Worm (Caenorhabditis elegans) whole organism, L4 larva: ENCODE measurements around the gene ZK1098.9.

Source experiments
- F37D6.2 ChIP-seq: sonication (generic microtip); optimal IDR thresholded peaks from 2 replicates; lab custom pipeline; 2016; ENCODE audit warnings: mild to moderate bottlenecking, missing genetic modification characterization, missing compliant biosample characterization
- F49E8.2 ChIP-seq: sonication (generic microtip); optimal IDR thresholded peaks from 2 replicates; lab custom pipeline; 2016; ENCODE audit warnings: missing compliant biosample characterization, mild to moderate bottlenecking, missing genetic modification characterization, borderline replicate concordance
- T20F7.1 ChIP-seq: fragments of 200-800 bp; sonication (Bioruptor generic); optimal IDR thresholded peaks from 2 replicates; lab custom pipeline; 2018; ENCODE audit warnings: mild to moderate bottlenecking, missing genetic modification characterization, missing compliant biosample characterization
- T26A8.4 ChIP-seq: fragments of 200-800 bp; sonication (Bioruptor generic); IDR thresholded peaks from 2 replicates; pipeline ENCODE4 v1.3.6; 2022; ENCODE audit warnings: missing genetic modification characterization, missing compliant biosample characterization
- Y5F2A.4 ChIP-seq: fragments of 200-800 bp; sonication (Bioruptor generic); optimal IDR thresholded peaks from 2 replicates; lab custom pipeline; 2018; ENCODE audit warnings: mild to moderate bottlenecking, missing genetic modification characterization, missing compliant biosample characterization
- ZK337.2 ChIP-seq: fragments of 200-800 bp; sonication (Bioruptor generic); IDR thresholded peaks from 2 replicates; pipeline ENCODE4 v1.3.6; 2022; ENCODE audit warnings: missing genetic modification reagents, missing genetic modification characterization, missing compliant biosample characterization
- aha-1 ChIP-seq: fragments of 150-350 bp; peaks from one replicate; lab custom pipeline; 2014; ENCODE audit warnings: missing biosample characterization, missing genetic modification characterization
- aly-2 ChIP-seq: sonication (generic microtip); optimal IDR thresholded peaks from 2 replicates; lab custom pipeline; 2018; ENCODE audit warnings: missing biosample characterization, missing genetic modification characterization
- ama-1 ChIP-seq: fragments of 150-350 bp; optimal IDR thresholded peaks from 2 replicates; lab custom pipeline; 2014; ENCODE audit warnings: inconsistent platforms, mixed read lengths
- ceh-20 ChIP-seq: fragments of 200-800 bp; sonication (Bioruptor generic); IDR thresholded peaks from 2 replicates; pipeline ENCODE4 v1.3.6; 2022; ENCODE audit warnings: missing genetic modification reagents, missing genetic modification characterization, missing compliant biosample characterization
- ceh-32 ChIP-seq: sonication (generic microtip); optimal IDR thresholded peaks from 2 replicates; lab custom pipeline; 2016; ENCODE audit warnings: mild to moderate bottlenecking, missing genetic modification characterization, missing compliant biosample characterization; ENCODE audit not compliant: poor library complexity
- ceh-44 ChIP-seq: fragments of 200-800 bp; sonication (Bioruptor generic); IDR thresholded peaks from 2 replicates; pipeline ENCODE4 v1.3.6; 2022; ENCODE audit warnings: missing genetic modification reagents, missing genetic modification characterization, missing compliant biosample characterization
- ceh-62 ChIP-seq: sonication (generic microtip); optimal IDR thresholded peaks from 2 replicates; lab custom pipeline; 2017; ENCODE audit warnings: missing biosample characterization, missing genetic modification characterization
- ceh-82 ChIP-seq: sonication (generic microtip); optimal IDR thresholded peaks from 2 replicates; lab custom pipeline; 2017; ENCODE audit warnings: missing biosample characterization, missing genetic modification characterization
- cey-2 ChIP-seq: sonication (generic microtip); optimal IDR thresholded peaks from 3 replicates; lab custom pipeline; 2017; ENCODE audit warnings: missing genetic modification characterization, mild to moderate bottlenecking, missing compliant biosample characterization, antibody characterized with exemption, borderline replicate concordance; ENCODE audit not compliant: insufficient read depth
- daf-16 ChIP-seq, 3 experiments: sonication (generic microtip); optimal IDR thresholded peaks; 2 replicates each; lab custom pipeline; 2016 to 2017; ENCODE audit warnings: missing genetic modification characterization in 3 of 3, missing genetic modification reagents in 3 of 3, mild to moderate bottlenecking in 2 of 3, missing compliant biosample characterization in 2 of 3, missing biosample characterization in 1 of 3, moderate library complexity in 1 of 3
- dpl-1 ChIP-seq: fragments of 150-350 bp; optimal IDR thresholded peaks from 2 replicates; lab custom pipeline; 2014; ENCODE audit warnings: missing biosample characterization, missing genetic modification reagents, missing genetic modification characterization
- dve-1 ChIP-seq: sonication (generic microtip); optimal IDR thresholded peaks from 2 replicates; lab custom pipeline; 2017; ENCODE audit warnings: antibody characterized with exemption, mild to moderate bottlenecking, missing genetic modification characterization, missing compliant biosample characterization; ENCODE audit not compliant: insufficient read depth
- fkh-10 ChIP-seq: fragments of 150-350 bp; optimal IDR thresholded peaks from 2 replicates; lab custom pipeline; 2014; ENCODE audit warnings: missing biosample characterization, missing genetic modification reagents, missing genetic modification characterization
- hlh-11 ChIP-seq: fragments of 200-800 bp; sonication (Bioruptor generic); optimal IDR thresholded peaks from 2 replicates; lab custom pipeline; 2018; ENCODE audit warnings: mild to moderate bottlenecking, missing genetic modification characterization, missing compliant biosample characterization
- hlh-30 ChIP-seq: sonication (generic microtip); optimal IDR thresholded peaks from 2 replicates; lab custom pipeline; 2017; ENCODE audit warnings: antibody characterized with exemption, mild to moderate bottlenecking, missing genetic modification characterization, missing compliant biosample characterization; ENCODE audit not compliant: insufficient read depth
- lin-15B ChIP-seq: fragments of 150-350 bp; sonication (generic microtip); optimal IDR thresholded peaks from 3 replicates; lab custom pipeline; 2014; ENCODE audit warnings: missing biosample characterization, missing genetic modification characterization
- lin-38 ChIP-seq: fragments of 200-800 bp; sonication (Bioruptor generic); IDR thresholded peaks from 2 replicates; pipeline ENCODE4 v1.3.6; 2022; ENCODE audit warnings: missing genetic modification reagents, missing genetic modification characterization, missing compliant biosample characterization
- lsy-2 ChIP-seq, 2 experiments: fragments of 150-350 bp in 1 of 2; sonication (generic microtip) in 1 of 2; optimal IDR thresholded peaks; 2 replicates each; lab custom pipeline; 2014 to 2017; ENCODE audit warnings: missing biosample characterization in 2 of 2, missing genetic modification characterization in 2 of 2
- madf-9 ChIP-seq: fragments of 200-800 bp; sonication (Bioruptor generic); conservative IDR thresholded peaks from 2 replicates; pipeline ENCODE4 v1.3.6; 2022; ENCODE audit warnings: missing genetic modification reagents, missing genetic modification characterization, missing compliant biosample characterization
- mep-1 ChIP-seq: fragments of 150-350 bp; sonication (generic microtip); optimal IDR thresholded peaks from 3 replicates; lab custom pipeline; 2014; ENCODE audit warnings: missing biosample characterization, missing genetic modification characterization
- mes-2 ChIP-seq: sonication (generic microtip); optimal IDR thresholded peaks from 2 replicates; lab custom pipeline; 2016; ENCODE audit warnings: missing genotype, mild to moderate bottlenecking, missing genetic modification characterization, missing compliant biosample characterization; ENCODE audit not compliant: poor library complexity, severe bottlenecking
- mxl-2 ChIP-seq: fragments of 200-800 bp; sonication (Bioruptor generic); conservative IDR thresholded peaks from 2 replicates; pipeline ENCODE4 v1.3.6; 2022; ENCODE audit warnings: missing genetic modification reagents, missing genetic modification characterization, missing compliant biosample characterization
- nhr-28 ChIP-seq: fragments of 150-350 bp; optimal IDR thresholded peaks from 2 replicates; lab custom pipeline; 2014; ENCODE audit warnings: missing biosample characterization, missing genetic modification characterization
- nhr-41 ChIP-seq: fragments of 200-800 bp; sonication (Bioruptor generic); IDR thresholded peaks from 2 replicates; pipeline ENCODE4 v1.3.6; 2022; ENCODE audit warnings: missing genetic modification reagents, missing genetic modification characterization, missing compliant biosample characterization
- nhr-42 ChIP-seq: fragments of 200-800 bp; sonication (Bioruptor generic); IDR thresholded peaks from 2 replicates; pipeline ENCODE4 v1.3.6; 2022; ENCODE audit warnings: missing genetic modification characterization, missing compliant biosample characterization
- nhr-6 ChIP-seq: fragments of 150-350 bp; optimal IDR thresholded peaks from 2 replicates; lab custom pipeline; 2014; ENCODE audit warnings: missing biosample characterization, missing genetic modification characterization
- nhr-77 ChIP-seq: fragments of 150-350 bp; optimal IDR thresholded peaks from 2 replicates; lab custom pipeline; 2014; ENCODE audit warnings: missing biosample characterization, missing genetic modification characterization
- pha-4 ChIP-seq, 2 experiments: fragments of 150-350 bp in 1 of 2; fragments of 200-800 bp in 1 of 2; sonication (Bioruptor generic) in 1 of 2; IDR thresholded peaks in 1 of 2; optimal IDR thresholded peaks in 1 of 2; 2 replicates each; pipeline versions ENCODE4 v1.3.6 to Lab custom; 2014 to 2022; ENCODE audit warnings: missing genetic modification characterization in 2 of 2, missing genetic modification reagents in 2 of 2, missing biosample characterization in 1 of 2, missing compliant biosample characterization in 1 of 2
- pqm-1 ChIP-seq: sonication (generic microtip); optimal IDR thresholded peaks from 2 replicates; lab custom pipeline; 2017; ENCODE audit warnings: missing biosample characterization, missing genetic modification characterization
- rbr-2 ChIP-seq: sonication (generic microtip); optimal IDR thresholded peaks from 2 replicates; lab custom pipeline; 2016; ENCODE audit warnings: missing genotype, missing genetic modification characterization, missing compliant biosample characterization
- saeg-2 ChIP-seq: fragments of 200-800 bp; sonication (Bioruptor generic); IDR thresholded peaks from 2 replicates; pipeline ENCODE4 v1.3.6; 2022; ENCODE audit warnings: missing genetic modification reagents, missing genetic modification characterization, missing compliant biosample characterization
- set-16 ChIP-seq: fragments of 200-800 bp; sonication (Bioruptor generic); IDR thresholded peaks from 2 replicates; pipeline ENCODE4 v1.3.6; 2022; ENCODE audit warnings: missing genetic modification reagents, missing genetic modification characterization, missing compliant biosample characterization
- skn-1 ChIP-seq: fragments of 150-350 bp; optimal IDR thresholded peaks from 2 replicates; lab custom pipeline; 2014; ENCODE audit warnings: missing biosample characterization, missing genetic modification characterization
- spr-3 ChIP-seq: fragments of 200-800 bp; sonication (Bioruptor generic); optimal IDR thresholded peaks from 2 replicates; lab custom pipeline; 2018; ENCODE audit warnings: mild to moderate bottlenecking, missing genetic modification characterization, missing compliant biosample characterization
- unc-130 ChIP-seq: sonication (generic microtip); optimal IDR thresholded peaks from 2 replicates; lab custom pipeline; 2016; ENCODE audit warnings: missing genetic modification reagents, missing genetic modification characterization, missing compliant biosample characterization
- unc-39 ChIP-seq: sonication (generic microtip); optimal IDR thresholded peaks from 2 replicates; lab custom pipeline; 2017; ENCODE audit warnings: missing biosample characterization, missing genetic modification characterization
- unc-62 ChIP-seq, 3 experiments: fragments of 150-350 bp in 1 of 3; sonication (generic microtip); optimal IDR thresholded peaks in 2 of 3; peaks in 1 of 3; 1 replicate in 1 of 3; 2 replicates in 2 of 3; lab custom pipeline; 2014 to 2017; ENCODE audit warnings: missing biosample characterization in 3 of 3, missing genetic modification characterization in 3 of 3, missing genetic modification reagents in 3 of 3, missing genotype in 1 of 3
- zfp-2 ChIP-seq: sonication (generic microtip); optimal IDR thresholded peaks from 2 replicates; lab custom pipeline; 2016; ENCODE audit warnings: mild to moderate bottlenecking, missing genetic modification characterization, missing compliant biosample characterization
- zip-2 ChIP-seq: fragments of 150-350 bp; optimal IDR thresholded peaks from 2 replicates; lab custom pipeline; 2014; ENCODE audit warnings: missing biosample characterization, missing genetic modification characterization
- ztf-11 ChIP-seq: fragments of 150-350 bp; optimal IDR thresholded peaks from 2 replicates; lab custom pipeline; 2014; ENCODE audit warnings: missing biosample characterization, missing genetic modification characterization

Gene ZK1098.9

ce11 chrIII:9507799-9508198 lies 36.4 kb upstream of the ZK1098.9 start, which contains the start of gene vha-14:
TSS of gene vha-14 (plus strand) at chrIII:9508100.
- no peak for TF ChIP-seq aly-2 (tag; lab: Kevin White, UChicago)
- TF ChIP-seq lsy-2 (tag; optimal IDR thresholded peaks at IDR 0.05; lab: Kevin White, UChicago): peak in 1 of 2 experiments; percentile 71
- TF ChIP-seq lin-38 (GFP tag; lab: Robert Waterston, UW): peak; percentile 75
- peak; percentile 43 for TF ChIP-seq ama-1
- TF ChIP-seq hlh-11 (tag; lab: Kevin White, UChicago): peak; percentile 22
- TF ChIP-seq dpl-1 (GFP tag; lab: Kevin White, UChicago): peak; percentile 35
- no peak for TF ChIP-seq mxl-2
- TF ChIP-seq spr-3 (GFP tag; lab: Kevin White, UChicago): no peak
- peak; percentile 67 for TF ChIP-seq aha-1
- peak; percentile 97 for TF ChIP-seq nhr-6 (tag; lab: Kevin White, UChicago)
- no peak for TF ChIP-seq Y5F2A.4
- TF ChIP-seq nhr-28 (tag; lab: Kevin White, UChicago): peak; percentile 65
- no peak for TF ChIP-seq F37D6.2 (tag; lab: Kevin White, UChicago)
- TF ChIP-seq mep-1 (tag; lab: Kevin White, UChicago): peak; percentile 77
- TF ChIP-seq T20F7.1 (GFP tag; lab: Kevin White, UChicago): peak; percentile 46
- TF ChIP-seq hlh-30: peak; percentile 92
- TF ChIP-seq nhr-77 (tag; lab: Kevin White, UChicago): peak; percentile 79
- TF ChIP-seq unc-62 (GFP tag; optimal IDR thresholded peaks at IDR 0.05 in 1 of 2; lab: Kevin White, UChicago): peak in 1 of 2 experiments; percentile 69
- TF ChIP-seq unc-62 (tag; optimal IDR thresholded peaks at IDR 0.05; lab: Kevin White, UChicago): no peak
- no peak for TF ChIP-seq daf-16 (GFP tag; optimal IDR thresholded peaks at IDR 0.05; lab: Kevin White, UChicago)
- peak; percentile 33 for TF ChIP-seq daf-16 (tag; optimal IDR thresholded peaks at IDR 0.05; lab: Kevin White, UChicago)
- TF ChIP-seq dve-1 (tag; lab: Kevin White, UChicago): peak; percentile 27
- peak; percentile 77 for TF ChIP-seq pqm-1 (tag; lab: Kevin White, UChicago)
- TF ChIP-seq mes-2 (tag; lab: Kevin White, UChicago): peak; percentile 21

- TF ChIP-seq lin-15B (tag; lab: Kevin White, UChicago) (no peak), mep-1 (tag; lab: Kevin White, UChicago) (peak; percentile 42), unc-39 (tag; lab: Kevin White, UChicago) (no peak), nhr-42 (GFP tag; lab: Robert Waterston, UW) (0 out of 2 replicates have a peak, but pooled peaks have one; percentile 45), ama-1 (peak; percentile 92), T26A8.4 (GFP tag; lab: Robert Waterston, UW) (peak; percentile 67; the same call in 1 of the 2 replicates), ceh-20 (GFP tag; lab: Robert Waterston, UW) (no peak), pha-4 (GFP tag; IDR thresholded peaks at IDR 0.05; lab: Robert Waterston, UW) (peak; percentile 9; the same call in 1 of the 2 replicates), pha-4 (tag; optimal IDR thresholded peaks at IDR 0.05; lab: Kevin White, UChicago) (no peak), fkh-10 (no peak), unc-130 (no peak), ceh-82 (no peak), nhr-28 (tag; lab: Kevin White, UChicago) (no peak), set-16 (GFP tag; lab: Robert Waterston, UW) (no peak), lin-38 (GFP tag; lab: Robert Waterston, UW) (peak; percentile 57), mes-2 (tag; lab: Kevin White, UChicago) (peak; percentile 11), zfp-2 (tag; lab: Kevin White, UChicago) (no peak), F49E8.2 (no peak), spr-3 (GFP tag; lab: Kevin White, UChicago) (no peak), aha-1 (peak; percentile 15), ceh-62 (tag; lab: Kevin White, UChicago) (no peak), saeg-2 (GFP tag; lab: Robert Waterston, UW) (peak; percentile 74), ceh-32 (no peak), cey-2 (tag; lab: Kevin White, UChicago) (no peak), ZK337.2 (no peak), madf-9 (GFP tag; lab: Robert Waterston, UW) (no peak), lsy-2 (tag; optimal IDR thresholded peaks at IDR 0.05; lab: Kevin White, UChicago) (peak in 1 of 2 experiments; percentile 23), ceh-44 (no peak), skn-1 (tag; lab: Kevin White, UChicago) (no peak), nhr-41 (GFP tag; lab: Robert Waterston, UW) (no peak), zip-2 (tag; lab: Kevin White, UChicago) (no peak), rbr-2 (tag; lab: Kevin White, UChicago) (peak; percentile 4), ztf-11 (no peak), hlh-11 (tag; lab: Kevin White, UChicago) (no peak)
These were observed 34.4 kb upstream of the ZK1098.9 start for ce11 chrIII:9509764-9510370.
